Worm (Caenorhabditis elegans): Measurements from ENCODE around the gene epic-3.
A peak's percentile ranks its signal among the peaks of the same experiment; 100 is the strongest.

Gene epic-3

ce11 chrIV:1740105-1741023 is 16.2 kb upstream of the epic-3 start, which contains the start of gene ptpn-22:
TSS of gene ptpn-22 (minus strand) at chrIV:1740262.
- TF ChIP-seq zip-5 (tag; optimal IDR thresholded peaks at IDR 0.05) (no peak), ceh-48 (tag; optimal IDR thresholded peaks at IDR 0.05) (peak; percentile 80)

ce11 chrIV:1739366-1740104 is 15.4 kb upstream of the epic-3 start:
- no peak for TF ChIP-seq madf-2 (tag; optimal IDR thresholded peaks at IDR 0.05)
- TF ChIP-seq ceh-45 (GFP tag; IDR thresholded peaks at IDR 0.05): no peak
- no peak for TF ChIP-seq ceh-2 (tag; optimal IDR thresholded peaks at IDR 0.05)
- no peak for TF ChIP-seq fkh-10 (GFP tag; optimal IDR thresholded peaks at IDR 0.05)
- TF ChIP-seq ahr-1 (tag; optimal IDR thresholded peaks at IDR 0.05): no peak
- TF ChIP-seq pha-2 (tag; optimal IDR thresholded peaks at IDR 0.05): no peak
- no peak for TF ChIP-seq ceh-18 (tag; optimal IDR thresholded peaks at IDR 0.05)
- TF ChIP-seq elt-2 (tag; optimal IDR thresholded peaks at IDR 0.05): no peak
- no peak for TF ChIP-seq npax-4 (tag; optimal IDR thresholded peaks at IDR 0.05)
- TF ChIP-seq elt-4 (tag; optimal IDR thresholded peaks at IDR 0.05): no peak
- TF ChIP-seq K09A11.1 (tag; optimal IDR thresholded peaks at IDR 0.05; ENCODE audit: insufficient read depth): no peak
- TF ChIP-seq unc-55 (GFP tag; optimal IDR thresholded peaks at IDR 0.05): no peak
- TF ChIP-seq che-1 (tag; optimal IDR thresholded peaks at IDR 0.05): no peak
- TF ChIP-seq ets-4 (tag; optimal IDR thresholded peaks at IDR 0.05): no peak
- TF ChIP-seq ceh-9 (tag; optimal IDR thresholded peaks at IDR 0.05): no peak
- TF ChIP-seq syd-9 (tag; optimal IDR thresholded peaks at IDR 0.05): no peak
- TF ChIP-seq rnt-1 (tag; optimal IDR thresholded peaks at IDR 0.05): no peak
- no peak for TF ChIP-seq Y22D7AL.16 (tag; optimal IDR thresholded peaks at IDR 0.05)
- no peak for TF ChIP-seq tbx-7 (tag; optimal IDR thresholded peaks at IDR 0.05)
- TF ChIP-seq eyg-1 (tag; optimal IDR thresholded peaks at IDR 0.05): no peak

ce11 chrIV:1738892-1739291 is 14.7 kb upstream of the epic-3 start:
- TF ChIP-seq unc-42 (tag; optimal IDR thresholded peaks at IDR 0.05): no peak
- no peak for TF ChIP-seq ceh-31 (tag; optimal IDR thresholded peaks at IDR 0.05)
- no peak for TF ChIP-seq elt-2 (tag; optimal IDR thresholded peaks at IDR 0.05)
- no peak for TF ChIP-seq nfya-1 (tag; optimal IDR thresholded peaks at IDR 0.05)
- no peak for TF ChIP-seq unc-3 (GFP tag; conservative IDR thresholded peaks at IDR 0.05)
- no peak for TF ChIP-seq unc-3 (tag; optimal IDR thresholded peaks at IDR 0.05)
- no peak for TF ChIP-seq hlh-15 (tag; optimal IDR thresholded peaks at IDR 0.05)
- no peak for TF ChIP-seq ahr-1 (tag; optimal IDR thresholded peaks at IDR 0.05)
- TF ChIP-seq fkh-10 (GFP tag; optimal IDR thresholded peaks at IDR 0.05): no peak
- TF ChIP-seq ceh-34 (tag; optimal IDR thresholded peaks at IDR 0.05): no peak
- TF ChIP-seq hlh-30 (tag; optimal IDR thresholded peaks at IDR 0.05; ENCODE audit: insufficient read depth): no peak
- no peak for TF ChIP-seq ama-1 (optimal IDR thresholded peaks at IDR 0.05)
- TF ChIP-seq K09A11.1 (tag; optimal IDR thresholded peaks at IDR 0.05; ENCODE audit: insufficient read depth): no peak
- no peak for TF ChIP-seq lim-6 (tag; optimal IDR thresholded peaks at IDR 0.05)

DNA sequence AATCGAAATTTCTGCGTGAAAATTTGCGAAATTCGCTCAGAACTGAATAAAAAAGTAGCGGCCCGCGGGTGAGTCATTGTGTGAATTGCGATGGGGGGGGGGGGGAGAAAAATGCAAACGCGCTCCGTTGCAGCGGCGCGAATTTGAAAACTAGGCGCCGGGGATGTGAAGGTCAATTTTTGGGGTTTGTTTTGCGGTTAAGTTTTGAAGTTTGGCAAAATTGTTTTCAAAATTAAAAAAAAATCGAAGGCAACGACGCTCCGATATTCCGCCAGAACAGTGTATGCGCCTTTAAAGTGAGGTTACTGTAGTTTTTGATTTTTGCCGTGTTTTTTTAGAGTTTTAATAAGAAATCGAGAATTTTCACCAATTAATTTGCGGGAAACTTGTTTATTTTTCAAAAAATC is 14.1 kb upstream of the epic-3 start:
- TF ChIP-seq tbx-2 (tag; optimal IDR thresholded peaks at IDR 0.05) (peak; percentile 21), unc-42 (tag; optimal IDR thresholded peaks at IDR 0.05) (peak; percentile 10), madf-2 (tag; optimal IDR thresholded peaks at IDR 0.05) (peak; percentile 5), unc-86 (tag; optimal IDR thresholded peaks at IDR 0.05) (peak; percentile 9), che-1 (tag; optimal IDR thresholded peaks at IDR 0.05) (peak; percentile 38), ref-2 (tag; optimal IDR thresholded peaks at IDR 0.05) (no peak), ceh-18 (tag; optimal IDR thresholded peaks at IDR 0.05) (peak; percentile 29), ceh-45 (GFP tag; IDR thresholded peaks at IDR 0.05) (no peak), pqm-1 (tag; optimal IDR thresholded peaks at IDR 0.05) (no peak), elt-2 (tag; optimal IDR thresholded peaks at IDR 0.05) (peak; percentile 7), ceh-31 (tag; optimal IDR thresholded peaks at IDR 0.05) (peak; percentile 38), nfya-1 (tag; optimal IDR thresholded peaks at IDR 0.05) (peak; percentile 9)
